Fruit fly (Drosophila melanogaster): ENCODE data around the gene Acox3.
A peak's percentile ranks its signal among the peaks of the same experiment; 100 is the strongest.

Acox3 gene

dm6 chr2L:6488676-6489140 lies 40.5 kb upstream of the Acox3 start, which contains the start of the genes KFase and epsilonCOP (continued):
- peak; percentile 50 for TF ChIP-seq mam (GFP tag; optimal IDR thresholded peaks at IDR 0.05)
- TF ChIP-seq Poxn (GFP tag; IDR thresholded peaks at IDR 0.05): no peak
- no peak for TF ChIP-seq NFAT (GFP tag; IDR thresholded peaks at IDR 0.05)
- TF ChIP-seq CG42726 (GFP tag; IDR thresholded peaks at IDR 0.05; ENCODE audit: partially characterized antibody): peak; percentile 40; the same call in 1 of the 2 replicates
- TF ChIP-seq fd3F (GFP tag; optimal IDR thresholded peaks at IDR 0.05): peak; percentile 13
- TF ChIP-seq CG14965 (GFP tag; optimal IDR thresholded peaks at IDR 0.05; ENCODE audit: borderline replicate concordance): no peak
- no peak for TF ChIP-seq Sox100B (GFP tag; optimal IDR thresholded peaks at IDR 0.05)
- peak; percentile 62 for TF ChIP-seq lbe (GFP tag; optimal IDR thresholded peaks at IDR 0.05)
- peak; percentile 50 for TF ChIP-seq Dad (GFP tag; optimal IDR thresholded peaks at IDR 0.05)
- TF ChIP-seq CG4404 (GFP tag; IDR thresholded peaks at IDR 0.05): peak; percentile 15; the same call in 1 of the 2 replicates
- peak; percentile 44; the same call in 1 of the 2 replicates for TF ChIP-seq MBD-R2 (GFP tag; IDR thresholded peaks at IDR 0.05)
- peak; percentile 40 for TF ChIP-seq sima (GFP tag; optimal IDR thresholded peaks at IDR 0.05)
- TF ChIP-seq Ptx1 (GFP tag; IDR thresholded peaks at IDR 0.05): peak; percentile 42; the same call in 1 of the 2 replicates
- TF ChIP-seq Stat92E (GFP tag; optimal IDR thresholded peaks at IDR 0.05): no peak
- TF ChIP-seq Usf (GFP tag; optimal IDR thresholded peaks at IDR 0.05): no peak
- no peak for TF ChIP-seq org-1 (GFP tag; optimal IDR thresholded peaks at IDR 0.05)
- peak; percentile 45 to 55 for TF ChIP-seq dpn (GFP tag; optimal IDR thresholded peaks at IDR 0.05)
- TF ChIP-seq emc (GFP tag; optimal IDR thresholded peaks at IDR 0.05): peak; percentile 6
- TF ChIP-seq CG12104 (GFP tag; optimal IDR thresholded peaks at IDR 0.05): peak; percentile 63
- TF ChIP-seq CG11504 (tag; optimal IDR thresholded peaks at IDR 0.05): no peak
- no peak for TF ChIP-seq CG6813 (GFP tag; optimal IDR thresholded peaks at IDR 0.05)
- peak; percentile 5 for TF ChIP-seq D19B (GFP tag; optimal IDR thresholded peaks at IDR 0.05)
- no peak for TF ChIP-seq sc (optimal IDR thresholded peaks at IDR 0.05)
- peak; percentile 15 for TF ChIP-seq sc (GFP tag; optimal IDR thresholded peaks at IDR 0.05)
- no peak for TF ChIP-seq CG7357 (GFP tag; IDR thresholded peaks at IDR 0.05)
- TF ChIP-seq CG33213 (GFP tag; optimal IDR thresholded peaks at IDR 0.05): peak; percentile 77
- TF ChIP-seq D19A (tag; optimal IDR thresholded peaks at IDR 0.05): peak; percentile 23
- peak; percentile 42 for TF ChIP-seq CG4617 (GFP tag; optimal IDR thresholded peaks at IDR 0.05; ENCODE audit: borderline replicate concordance)
- no peak for TF ChIP-seq CG30431 (GFP tag; optimal IDR thresholded peaks at IDR 0.05)
- peak; percentile 23; the same call in 1 of the 2 replicates for TF ChIP-seq al (GFP tag; IDR thresholded peaks at IDR 0.05)
- TF ChIP-seq BEAF-32 (GFP tag; optimal IDR thresholded peaks at IDR 0.05): peak; percentile 65
- TF ChIP-seq CG15269 (tag; optimal IDR thresholded peaks at IDR 0.05): peak; percentile 61
- TF ChIP-seq CkIIα-i1 (GFP tag; IDR thresholded peaks at IDR 0.05): no peak
- TF ChIP-seq CG10462 (GFP tag; optimal IDR thresholded peaks at IDR 0.05): peak; percentile 30
- TF ChIP-seq Dfd (GFP tag; optimal IDR thresholded peaks at IDR 0.05): no peak
- TF ChIP-seq CG1647 (GFP tag; optimal IDR thresholded peaks at IDR 0.05): peak; percentile 57
- TF ChIP-seq YL-1 (GFP tag; optimal IDR thresholded peaks at IDR 0.05): peak; percentile 71
- TF ChIP-seq Ets97D (GFP tag; optimal IDR thresholded peaks at IDR 0.05): peak; percentile 98
- TF ChIP-seq Doc2 (GFP tag; IDR thresholded peaks at IDR 0.05): no peak
- peak; percentile 61 for TF ChIP-seq inv (GFP tag; IDR thresholded peaks at IDR 0.05; ENCODE audit: partially characterized antibody)
- peak; percentile 47 for TF ChIP-seq CG4424 (GFP tag; optimal IDR thresholded peaks at IDR 0.05)
- TF ChIP-seq CG12744 (GFP tag; optimal IDR thresholded peaks at IDR 0.05): peak; percentile 50
- TF ChIP-seq CG31441 (GFP tag; IDR thresholded peaks at IDR 0.05): peak; percentile 64
- TF ChIP-seq knrl (GFP tag; IDR thresholded peaks at IDR 0.05; ENCODE audit: partially characterized antibody): peak; percentile 64
- peak; percentile 68 for TF ChIP-seq row (GFP tag; IDR thresholded peaks at IDR 0.05)
- no peak for TF ChIP-seq Taf1 (GFP tag; IDR thresholded peaks at IDR 0.05)
- no peak for TF ChIP-seq CG2889 (GFP tag; IDR thresholded peaks at IDR 0.05)
- peak in 1 of 2 experiments; percentile 23 for TF ChIP-seq crp (GFP tag; optimal IDR thresholded peaks at IDR 0.05)
- TF ChIP-seq CG7786 (GFP tag; optimal IDR thresholded peaks at IDR 0.05): peak; percentile 47
- peak; percentile 49 for TF ChIP-seq CG12299 (tag; optimal IDR thresholded peaks at IDR 0.05)
- TF ChIP-seq shn (GFP tag; optimal IDR thresholded peaks at IDR 0.05): peak; percentile 34

Data from whole organism, embryonic.